Worm (Caenorhabditis elegans) whole organism, mixed stage, embryonic: ENCODE data around the gene ZK856.19.

Experiments
- M03D4.4 ChIP-seq: sonication (generic microtip); optimal IDR thresholded peaks from 2 replicates; lab custom pipeline; 2017; ENCODE audit warnings: mild to moderate bottlenecking, missing genetic modification characterization, missing compliant biosample characterization
- blmp-1 ChIP-seq: fragments of 150-350 bp; optimal IDR thresholded peaks from 2 replicates; lab custom pipeline; 2014; ENCODE audit warnings: missing biosample characterization, missing genetic modification characterization
- ceh-83 ChIP-seq: fragments of 200-800 bp; sonication (Bioruptor generic); optimal IDR thresholded peaks from 2 replicates; lab custom pipeline; 2018; ENCODE audit warnings: mild to moderate bottlenecking, missing genetic modification characterization, missing compliant biosample characterization
- ces-1 ChIP-seq: fragments of 150-350 bp; optimal IDR thresholded peaks from 2 replicates; lab custom pipeline; 2014; ENCODE audit warnings: missing biosample characterization, missing genetic modification reagents, missing genetic modification characterization
- cnd-1 ChIP-seq: fragments of 200-800 bp; sonication (Bioruptor generic); optimal IDR thresholded peaks from 2 replicates; lab custom pipeline; 2018; ENCODE audit warnings: mild to moderate bottlenecking, missing genetic modification characterization, missing compliant biosample characterization
- drap-1 ChIP-seq: fragments of 200-800 bp; sonication (Bioruptor generic); optimal IDR thresholded peaks from 3 replicates; lab custom pipeline; 2018; ENCODE audit warnings: mild to moderate bottlenecking, missing genetic modification characterization, missing compliant biosample characterization
- elt-1 ChIP-seq: sonication (generic microtip); optimal IDR thresholded peaks from 2 replicates; lab custom pipeline; 2017; ENCODE audit warnings: missing genetic modification characterization, mild to moderate bottlenecking, missing compliant biosample characterization, antibody characterized with exemption, moderate library complexity, borderline replicate concordance; ENCODE audit not compliant: insufficient read depth
- flh-1 ChIP-seq: fragments of 200-800 bp; sonication (Bioruptor generic); optimal IDR thresholded peaks from 2 replicates; lab custom pipeline; 2018; ENCODE audit warnings: mild to moderate bottlenecking, missing genetic modification characterization, moderate library complexity, missing compliant biosample characterization
- ham-2 ChIP-seq: fragments of 200-800 bp; sonication (Bioruptor generic); optimal IDR thresholded peaks from 2 replicates; lab custom pipeline; 2018; ENCODE audit warnings: mild to moderate bottlenecking, missing genetic modification characterization, missing compliant biosample characterization
- hlh-1 ChIP-seq: fragments of 150-350 bp; optimal IDR thresholded peaks from 2 replicates; lab custom pipeline; 2014; ENCODE audit warnings: missing biosample characterization, missing genetic modification reagents, missing genetic modification characterization
- lin-13 ChIP-seq: fragments of 150-350 bp; optimal IDR thresholded peaks from 2 replicates; lab custom pipeline; 2014; ENCODE audit warnings: missing biosample characterization, missing genetic modification characterization
- lsy-2 ChIP-seq: fragments of 150-350 bp; optimal IDR thresholded peaks from 2 replicates; lab custom pipeline; 2014; ENCODE audit warnings: missing biosample characterization, missing genetic modification characterization
- mab-5 ChIP-seq: fragments of 150-350 bp; optimal IDR thresholded peaks from 2 replicates; lab custom pipeline; 2014; ENCODE audit warnings: missing biosample characterization, missing genetic modification characterization
- mep-1 ChIP-seq: fragments of 150-350 bp; optimal IDR thresholded peaks from 2 replicates; lab custom pipeline; 2017; ENCODE audit warnings: missing biosample characterization, missing genetic modification reagents, missing genetic modification characterization, inconsistent platforms
- mls-2 ChIP-seq: sonication (generic microtip); optimal IDR thresholded peaks from 2 replicates; lab custom pipeline; 2016; ENCODE audit warnings: mild to moderate bottlenecking, missing genetic modification characterization, moderate library complexity, missing compliant biosample characterization
- nhr-12 ChIP-seq: fragments of 150-350 bp; optimal IDR thresholded peaks from 2 replicates; lab custom pipeline; 2014; ENCODE audit warnings: missing biosample characterization, missing genetic modification characterization
- nhr-237 ChIP-seq: fragments of 150-350 bp; optimal IDR thresholded peaks from 2 replicates; lab custom pipeline; 2014; ENCODE audit warnings: missing biosample characterization, missing genetic modification characterization
- nhr-28 ChIP-seq: fragments of 150-350 bp; optimal IDR thresholded peaks from 2 replicates; lab custom pipeline; 2014; ENCODE audit warnings: missing biosample characterization, missing genetic modification characterization
- nhr-76 ChIP-seq: sonication (generic microtip); optimal IDR thresholded peaks from 2 replicates; lab custom pipeline; 2017; ENCODE audit warnings: missing biosample characterization, missing genetic modification characterization
- pha-4 ChIP-seq: fragments of 150-350 bp; optimal IDR thresholded peaks from 2 replicates; lab custom pipeline; 2018; ENCODE audit warnings: missing biosample characterization, missing genetic modification reagents, missing genetic modification characterization
- sptf-1 ChIP-seq: sonication (generic microtip); optimal IDR thresholded peaks from 2 replicates; lab custom pipeline; 2017; ENCODE audit warnings: mild to moderate bottlenecking, missing genetic modification characterization, moderate library complexity, missing compliant biosample characterization
- tbx-8 ChIP-seq: fragments of 200-800 bp; sonication (Bioruptor generic); optimal IDR thresholded peaks from 2 replicates; lab custom pipeline; 2018; ENCODE audit warnings: mild to moderate bottlenecking, missing genetic modification characterization, moderate library complexity, missing compliant biosample characterization
- unc-120 ChIP-seq: sonication (generic microtip); optimal IDR thresholded peaks from 2 replicates; lab custom pipeline; 2017; ENCODE audit warnings: missing genetic modification characterization, missing compliant biosample characterization; ENCODE audit not compliant: poor library complexity, severe bottlenecking
- unc-39 ChIP-seq: fragments of 150-350 bp; optimal IDR thresholded peaks from 2 replicates; lab custom pipeline; 2014; ENCODE audit warnings: missing biosample characterization, missing genetic modification characterization
- unc-62 ChIP-seq: fragments of 150-350 bp; optimal IDR thresholded peaks from 2 replicates; lab custom pipeline; 2014; ENCODE audit warnings: missing biosample characterization, missing genetic modification reagents, missing genetic modification characterization
- zip-8 ChIP-seq: fragments of 150-350 bp; optimal IDR thresholded peaks from 2 replicates; lab custom pipeline; 2014; ENCODE audit warnings: missing biosample characterization, missing genetic modification characterization
- ztf-11 ChIP-seq: fragments of 150-350 bp; optimal IDR thresholded peaks from 2 replicates; lab custom pipeline; 2014; ENCODE audit warnings: missing biosample characterization, missing genetic modification characterization

ZK856.19 gene

DNA sequence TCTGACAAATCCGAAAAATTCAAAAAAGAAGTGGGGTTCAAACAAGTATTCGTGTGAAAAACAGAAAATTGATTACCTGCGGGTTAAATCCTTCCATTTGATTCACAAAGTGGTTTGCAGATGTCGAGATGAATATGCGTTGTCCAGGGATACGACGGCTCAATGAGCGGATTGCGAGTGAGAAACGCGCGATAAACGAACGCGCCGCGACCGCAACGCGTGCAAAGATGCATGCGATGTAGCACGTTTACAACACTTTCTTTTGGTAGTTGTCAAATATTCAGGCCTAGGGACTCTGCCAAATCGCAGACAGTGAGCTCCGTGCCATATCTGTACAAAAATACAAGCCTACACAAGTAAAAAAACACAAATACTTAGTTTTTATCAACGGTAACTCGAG is 34.0 kb upstream of the ZK856.19 start, which contains the start of gene fubl-1:
fubl-1 (minus strand) TSS at position 202 of the 400 bp plus-strand sequence.
- peak; percentile 2 for TF ChIP-seq lin-13 (tag; lab: Kevin White, UChicago)
- TF ChIP-seq lsy-2 (tag; lab: Kevin White, UChicago): peak; percentile 31
- TF ChIP-seq pha-4: peak; percentile 8
- TF ChIP-seq sptf-1 (tag; lab: Kevin White, UChicago): peak; percentile 46
- TF ChIP-seq elt-1 (tag; lab: Kevin White, UChicago): no peak
- peak; percentile 7 for TF ChIP-seq ces-1 (GFP tag; lab: Kevin White, UChicago)
- peak; percentile 42 for TF ChIP-seq mep-1 (tag; lab: Kevin White, UChicago)
- TF ChIP-seq nhr-12 (tag; lab: Kevin White, UChicago): no peak

DNA sequence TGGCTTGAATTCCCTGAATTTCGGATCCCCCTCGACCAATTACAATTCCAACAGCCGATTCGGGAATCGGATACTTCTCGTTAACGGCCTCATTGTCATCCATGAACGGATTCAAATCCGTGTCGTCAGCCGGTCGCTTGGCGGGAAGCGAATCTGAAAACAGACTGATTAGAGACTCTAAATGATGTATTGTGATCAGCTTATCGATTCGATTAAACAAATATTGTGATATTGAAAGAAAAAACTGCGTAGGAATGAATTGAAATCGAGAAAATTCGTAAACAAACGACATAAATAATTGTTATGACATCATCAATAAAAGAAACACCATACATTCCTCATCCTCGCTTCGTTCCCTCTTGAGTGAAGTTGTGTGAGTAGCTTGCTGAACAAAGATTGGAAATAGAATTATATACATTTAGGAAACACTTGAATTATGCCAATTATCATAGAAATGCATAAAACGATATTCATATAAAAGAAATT is 33.3 kb upstream of the ZK856.19 start:
- TF ChIP-seq mab-5 (tag; lab: Kevin White, UChicago) (no peak), pha-4 (no peak), zip-8 (tag; lab: Kevin White, UChicago) (no peak), nhr-76 (tag; lab: Kevin White, UChicago) (no peak), lin-13 (tag; lab: Kevin White, UChicago) (no peak), mls-2 (tag; lab: Kevin White, UChicago) (no peak), tbx-8 (GFP tag; lab: Kevin White, UChicago) (no peak)

DNA sequence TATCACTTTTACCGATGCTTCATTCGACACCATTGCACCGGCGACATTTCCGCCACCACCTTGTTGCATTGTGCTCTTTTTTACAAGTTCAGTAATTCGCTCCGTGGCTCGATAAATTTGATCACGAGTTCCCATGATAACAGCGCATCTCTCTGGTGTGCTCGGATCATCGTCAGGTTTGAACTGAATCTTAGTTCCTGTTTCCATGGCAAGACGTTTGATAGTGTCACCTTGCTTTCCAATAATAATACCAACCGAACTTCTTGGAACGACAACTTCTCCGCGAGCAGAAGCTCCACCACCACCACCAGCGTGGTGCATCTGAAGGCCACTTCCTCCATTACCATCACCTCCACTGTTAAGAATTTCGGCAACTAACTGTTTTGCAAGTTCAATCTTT is 32.5 kb upstream of the ZK856.19 start:
- no peak for TF ChIP-seq unc-39

DNA sequence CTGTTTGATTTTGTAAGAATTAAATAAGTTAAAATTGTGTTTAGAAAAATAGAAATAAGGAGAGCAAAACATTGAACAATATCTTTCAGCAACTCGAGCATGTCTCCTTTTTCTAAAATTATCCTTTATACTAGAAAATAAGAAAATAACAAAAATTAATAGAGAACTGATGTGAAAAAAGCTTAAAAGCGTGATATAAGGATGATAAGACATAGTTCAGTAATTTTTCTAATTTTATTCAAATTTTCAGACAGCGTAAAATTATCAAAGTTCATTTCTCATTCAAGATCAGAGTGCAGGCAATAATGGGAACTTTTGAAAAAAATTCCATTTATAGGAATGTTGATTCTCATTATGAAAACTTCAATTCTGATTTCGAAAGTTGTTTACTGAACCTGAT is 28.6 kb upstream of the ZK856.19 start, which contains the start of gene str-182:
str-182 (minus strand) TSS at position 101 of the 400 bp plus-strand sequence.
- TF ChIP-seq blmp-1 (tag; lab: Kevin White, UChicago) (no peak), drap-1 (GFP tag; lab: Kevin White, UChicago) (no peak), unc-120 (tag; lab: Kevin White, UChicago) (no peak), tbx-8 (GFP tag; lab: Kevin White, UChicago) (no peak), pha-4 (no peak), elt-1 (tag; lab: Kevin White, UChicago) (no peak), zip-8 (tag; lab: Kevin White, UChicago) (no peak), unc-39 (no peak), nhr-12 (tag; lab: Kevin White, UChicago) (no peak), M03D4.4 (tag; lab: Kevin White, UChicago) (no peak), flh-1 (GFP tag; lab: Kevin White, UChicago) (no peak), nhr-237 (no peak), lin-13 (tag; lab: Kevin White, UChicago) (no peak), mls-2 (tag; lab: Kevin White, UChicago) (no peak), ces-1 (GFP tag; lab: Kevin White, UChicago) (no peak), ham-2 (GFP tag; lab: Kevin White, UChicago) (no peak), nhr-28 (no peak), unc-62 (GFP tag; lab: Kevin White, UChicago) (no peak), lsy-2 (tag; lab: Kevin White, UChicago) (no peak)
- TF ChIP-seq, all 35 proteins: peak for 0

DNA sequence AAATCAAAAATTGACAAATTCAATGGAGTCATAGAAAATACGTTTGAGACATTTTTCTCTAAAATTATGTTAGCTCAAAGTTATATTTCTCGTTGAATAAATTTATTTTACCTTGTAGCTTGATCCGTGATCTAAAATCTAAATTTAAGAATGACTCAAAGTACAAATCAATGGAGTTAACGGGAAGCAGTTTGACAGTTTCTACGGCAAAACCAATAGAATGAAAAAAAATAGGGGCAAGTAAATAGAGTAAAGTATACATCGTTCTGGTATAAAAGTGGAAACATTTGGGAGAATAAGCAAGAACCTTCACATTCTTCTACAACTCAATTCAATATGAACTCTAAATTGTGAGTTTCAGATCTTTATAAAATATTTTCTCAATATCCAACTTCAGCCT is 26.2 kb upstream of the ZK856.19 start, which contains the start of gene fipr-6:
fipr-6 (plus strand) TSS at position 301 of the 400 bp plus-strand sequence.
- no peak for TF ChIP-seq nhr-12 (tag; lab: Kevin White, UChicago)
- no peak for TF ChIP-seq ztf-11 (tag; lab: Kevin White, UChicago)

DNA sequence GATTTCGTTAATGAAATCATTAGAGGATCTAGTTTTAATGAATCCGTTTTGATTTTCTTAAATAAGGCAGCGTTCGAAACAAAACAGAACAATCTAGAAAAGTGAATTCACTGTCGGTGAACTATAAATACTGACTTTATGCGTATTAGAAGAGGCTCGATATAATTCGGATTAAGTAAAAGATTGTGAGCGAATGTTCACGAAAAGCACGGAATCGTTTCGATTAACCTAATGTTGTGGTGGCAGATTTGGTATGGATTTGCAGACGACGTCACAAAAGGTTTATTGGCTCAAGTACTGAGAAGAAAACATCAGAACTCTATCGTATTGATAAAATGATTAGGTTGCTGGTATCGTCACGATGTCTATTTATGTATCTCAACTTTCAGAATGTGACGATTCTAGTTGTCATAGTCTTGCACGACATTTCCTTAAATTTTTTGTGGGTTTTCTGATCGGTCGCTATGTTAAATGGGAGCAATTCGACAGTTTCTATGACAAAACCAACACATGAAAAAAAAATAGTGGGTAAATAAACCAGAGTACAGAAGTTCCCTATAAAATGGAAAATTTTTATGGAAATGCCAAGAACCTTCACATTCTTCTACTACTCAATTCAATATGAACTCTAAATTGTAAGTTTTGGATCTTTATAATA is 24.6 kb upstream of the ZK856.19 start, which contains the start of the genes pyt-1 and fipr-7:
pyt-1 (minus strand) TSS at position 101 of the 658 bp plus-strand sequence.
fipr-7 (plus strand) TSS at position 608 of the 658 bp plus-strand sequence.
- TF ChIP-seq tbx-8 (GFP tag; lab: Kevin White, UChicago): no peak
- TF ChIP-seq drap-1 (GFP tag; lab: Kevin White, UChicago): no peak
- no peak for TF ChIP-seq cnd-1 (tag; lab: Kevin White, UChicago)
- no peak for TF ChIP-seq hlh-1 (tag; lab: Kevin White, UChicago)
- TF ChIP-seq mab-5 (tag; lab: Kevin White, UChicago): no peak
- TF ChIP-seq unc-62 (GFP tag; lab: Kevin White, UChicago): no peak
- TF ChIP-seq ces-1 (GFP tag; lab: Kevin White, UChicago): no peak
- no peak for TF ChIP-seq unc-120 (tag; lab: Kevin White, UChicago)
- no peak for TF ChIP-seq ceh-83
